Fruit fly (Drosophila melanogaster): ENCODE measurements around the gene CG9784.
A peak's percentile ranks its signal among the peaks of the same experiment; 100 is the strongest.

Gene CG9784

DNA sequence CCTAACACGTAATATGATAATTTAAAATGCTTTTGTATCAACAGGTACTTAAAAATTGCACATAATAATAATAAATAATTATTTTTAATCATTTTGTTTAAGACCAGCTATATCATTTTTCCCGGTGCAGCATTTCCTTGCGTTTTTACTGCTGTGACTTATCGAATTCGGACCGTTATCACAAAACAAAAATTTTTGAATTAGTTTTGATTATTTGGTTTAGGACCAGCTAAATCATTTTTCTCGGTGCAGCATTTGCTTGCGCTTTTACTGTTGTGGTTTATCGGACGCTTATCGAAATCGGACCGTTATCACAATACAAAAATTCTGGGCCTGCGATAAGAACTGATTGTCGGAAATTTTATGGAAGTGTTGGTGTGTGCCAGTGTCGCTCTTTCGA is 46.4 kb downstream of the CG9784 start (continued):
- TF ChIP-seq pho (GFP tag; optimal IDR thresholded peaks at IDR 0.05) = peak; percentile 36
- peak; percentile 44 for TF ChIP-seq CG8944 (GFP tag; optimal IDR thresholded peaks at IDR 0.05)
- TF ChIP-seq ci (GFP tag; IDR thresholded peaks at IDR 0.05) = peak; percentile 87
- peak; percentile 89 for TF ChIP-seq CG7839 (tag; optimal IDR thresholded peaks at IDR 0.05)
- no peak; the same call in 1 of the 3 replicates for TF ChIP-seq CG11456 (GFP tag; IDR thresholded peaks at IDR 0.05)
- TF ChIP-seq ranshi (GFP tag; IDR thresholded peaks at IDR 0.05) = peak; percentile 79; the same call in 1 of the 2 replicates
- TF ChIP-seq Six4 (GFP tag; optimal IDR thresholded peaks at IDR 0.05) = peak; percentile 78
- no peak for TF ChIP-seq ro (GFP tag; IDR thresholded peaks at IDR 0.05)
- TF ChIP-seq CG17568 (GFP tag; optimal IDR thresholded peaks at IDR 0.05) = peak; percentile 83
- TF ChIP-seq esg (GFP tag; conservative IDR thresholded peaks at IDR 0.05) = peak; percentile 73
- TF ChIP-seq mirr (GFP tag; optimal IDR thresholded peaks at IDR 0.05) = peak; percentile 78
- no peak for TF ChIP-seq CG6272 (GFP tag; IDR thresholded peaks at IDR 0.05)
- peak; percentile 89 for TF ChIP-seq vvl (GFP tag; IDR thresholded peaks at IDR 0.05)
- TF ChIP-seq CG9876 (GFP tag; optimal IDR thresholded peaks at IDR 0.05) = peak; percentile 1
- TF ChIP-seq vnd (GFP tag; IDR thresholded peaks at IDR 0.05; ENCODE audit: partially characterized antibody) = no peak
- TF ChIP-seq gfzf (GFP tag; optimal IDR thresholded peaks at IDR 0.05) = no peak
- peak; percentile 79 for TF ChIP-seq exex (tag; optimal IDR thresholded peaks at IDR 0.05)
- no peak for TF ChIP-seq hb (GFP tag; IDR thresholded peaks at IDR 0.05; ENCODE audit: partially characterized antibody)
- TF ChIP-seq C15 (GFP tag; IDR thresholded peaks at IDR 0.05) = 0 out of 3 replicates have a peak, but pooled peaks have one; percentile 27
- TF ChIP-seq CG4328 (GFP tag; optimal IDR thresholded peaks at IDR 0.05) = peak; percentile 59
- peak in 1 of 2 experiments; percentile 85 for TF ChIP-seq eve (GFP tag; optimal IDR thresholded peaks at IDR 0.05)
- TF ChIP-seq Eip74EF (GFP tag; optimal IDR thresholded peaks at IDR 0.05) = peak in 1 of 2 experiments; percentile 79
- peak; percentile 65 for TF ChIP-seq CG18764 (GFP tag; optimal IDR thresholded peaks at IDR 0.05)
- TF ChIP-seq ato (GFP tag; IDR thresholded peaks at IDR 0.05; ENCODE audit: partially characterized antibody) = no peak
- no peak for TF ChIP-seq CG9215 (GFP tag; IDR thresholded peaks at IDR 0.05)
- TF ChIP-seq ERR (GFP tag; optimal IDR thresholded peaks at IDR 0.05) = no peak
- peak; percentile 91 for TF ChIP-seq gem (tag; optimal IDR thresholded peaks at IDR 0.05)
- peak; percentile 47 for TF ChIP-seq CG4854 (GFP tag; optimal IDR thresholded peaks at IDR 0.05)
- peak; percentile 81 for TF ChIP-seq Asciz (GFP tag; optimal IDR thresholded peaks at IDR 0.05)
- no peak for TF ChIP-seq corto (GFP tag; optimal IDR thresholded peaks at IDR 0.05)
- no peak for TF ChIP-seq jumu (GFP tag; optimal IDR thresholded peaks at IDR 0.05)
- TF ChIP-seq CG17328 (GFP tag; IDR thresholded peaks at IDR 0.05) = peak; percentile 70
- peak; percentile 67 for TF ChIP-seq Atf-2 (GFP tag; optimal IDR thresholded peaks at IDR 0.05)
- no peak for TF ChIP-seq Poxn (GFP tag; IDR thresholded peaks at IDR 0.05)
- peak; percentile 82 for TF ChIP-seq CG2120 (GFP tag; optimal IDR thresholded peaks at IDR 0.05)
- TF ChIP-seq danr (GFP tag; IDR thresholded peaks at IDR 0.05) = peak; percentile 55; the same call in 1 of the 2 replicates
- peak; percentile 81 for TF ChIP-seq Blimp-1 (GFP tag; optimal IDR thresholded peaks at IDR 0.05)
- peak; percentile 60 for TF ChIP-seq CG15011 (GFP tag; optimal IDR thresholded peaks at IDR 0.05)
- TF ChIP-seq Stat92E (GFP tag; optimal IDR thresholded peaks at IDR 0.05) = peak in 1 of 3 experiments; percentile 34
- peak; percentile 70 for TF ChIP-seq CG18011 (GFP tag; optimal IDR thresholded peaks at IDR 0.05)
- TF ChIP-seq disco-r (GFP tag; optimal IDR thresholded peaks at IDR 0.05) = peak; percentile 21
- no peak for TF ChIP-seq Doc2 (GFP tag; IDR thresholded peaks at IDR 0.05)
- peak; percentile 72 for TF ChIP-seq CG10366 (GFP tag; IDR thresholded peaks at IDR 0.05)
- TF ChIP-seq CG10979 (tag; optimal IDR thresholded peaks at IDR 0.05) = peak; percentile 81
- TF ChIP-seq Hmx (GFP tag; optimal IDR thresholded peaks at IDR 0.05) = no peak
- no peak for TF ChIP-seq inv (GFP tag; IDR thresholded peaks at IDR 0.05; ENCODE audit: partially characterized antibody)
- peak; percentile 86; the same call in 2 of the 3 replicates for TF ChIP-seq dysf (GFP tag; IDR thresholded peaks at IDR 0.05)
- TF ChIP-seq B-H1 (GFP tag; IDR thresholded peaks at IDR 0.05) = peak; percentile 58
- TF ChIP-seq Dp (GFP tag; optimal IDR thresholded peaks at IDR 0.05) = no peak
- TF ChIP-seq CG31365 (tag; optimal IDR thresholded peaks at IDR 0.05) = no peak
